Fruit fly (Drosophila melanogaster) whole organism, embryonic: ENCODE results near the gene CG6254.
A peak's percentile ranks its signal among the peaks of the same experiment; 100 is the strongest.

Experiments
- CG10366 ChIP-seq: fragments of 200-800 bp; sonication (Bioruptor generic); IDR thresholded peaks from 2 replicates; pipeline ENCODE4 v1.3.6; 2022; ENCODE audit warnings: missing biosample characterization, missing genetic modification characterization
- CG10431 ChIP-seq: fragments of 200-800 bp; sonication (Bioruptor generic); optimal IDR thresholded peaks from 3 replicates; lab custom pipeline; 2018; ENCODE audit warnings: missing biosample characterization, mild to moderate bottlenecking, missing genetic modification characterization
- CG10543 ChIP-seq: fragments of 200-800 bp; sonication (Bioruptor generic); optimal IDR thresholded peaks from 3 replicates; lab custom pipeline; 2017; ENCODE audit warnings: missing biosample characterization, mild to moderate bottlenecking, missing genetic modification characterization, moderate library complexity
- CG10979 ChIP-seq: fragments of 200-800 bp; sonication (Bioruptor generic); optimal IDR thresholded peaks from 2 replicates; lab custom pipeline; 2018; ENCODE audit warnings: missing biosample characterization, mild to moderate bottlenecking, missing genetic modification characterization, moderate library complexity
- CG12299 ChIP-seq: fragments of 200-800 bp; sonication (Bioruptor generic); optimal IDR thresholded peaks from 2 replicates; lab custom pipeline; 2018; ENCODE audit warnings: missing biosample characterization, mild to moderate bottlenecking, missing genetic modification characterization
- CG12391 ChIP-seq: fragments of 200-800 bp; sonication (Bioruptor generic); optimal IDR thresholded peaks from 3 replicates; lab custom pipeline; 2018; ENCODE audit warnings: missing biosample characterization, mild to moderate bottlenecking, missing genetic modification characterization, moderate library complexity
- CG13775 ChIP-seq: fragments of 200-800 bp; sonication (Bioruptor generic); optimal IDR thresholded peaks from 3 replicates; lab custom pipeline; 2017; ENCODE audit warnings: missing biosample characterization, mild to moderate bottlenecking, missing genetic modification characterization
- CG1603 ChIP-seq: fragments of 200-800 bp; sonication (Bioruptor generic); optimal IDR thresholded peaks from 2 replicates; lab custom pipeline; 2019; ENCODE audit warnings: missing biosample characterization, mild to moderate bottlenecking, missing genetic modification characterization, moderate library complexity
- CG17385 ChIP-seq: fragments of 200-800 bp; sonication (Bioruptor generic); optimal IDR thresholded peaks from 3 replicates; lab custom pipeline; 2018; ENCODE audit warnings: missing biosample characterization, mild to moderate bottlenecking, missing genetic modification characterization
- CG2202 ChIP-seq: fragments of 200-800 bp; sonication (Bioruptor generic); optimal IDR thresholded peaks from 2 replicates; lab custom pipeline; 2018; ENCODE audit warnings: missing biosample characterization, mild to moderate bottlenecking, missing genetic modification characterization
- CG2889 ChIP-seq: fragments of 200-800 bp; sonication (Bioruptor generic); IDR thresholded peaks from 3 replicates; pipeline ENCODE4 v1.3.6; 2022; ENCODE audit warnings: missing biosample characterization, missing genetic modification characterization
- CG31224 ChIP-seq: fragments of 200-800 bp; sonication (Bioruptor generic); IDR thresholded peaks from 2 replicates; pipeline ENCODE4 v1.3.6; 2022; ENCODE audit warnings: missing biosample characterization, missing genetic modification characterization
- CG33557 ChIP-seq: fragments of 200-800 bp; sonication (Bioruptor generic); optimal IDR thresholded peaks from 2 replicates; lab custom pipeline; 2019; ENCODE audit warnings: missing biosample characterization, mild to moderate bottlenecking, missing genetic modification characterization, moderate library complexity
- CG3407 ChIP-seq: fragments of 200-800 bp; sonication (Bioruptor generic); optimal IDR thresholded peaks from 2 replicates; lab custom pipeline; 2018; ENCODE audit warnings: missing biosample characterization, mild to moderate bottlenecking, missing genetic modification characterization
- CG34422 ChIP-seq: fragments of 200-800 bp; sonication (Bioruptor generic); IDR thresholded peaks from 3 replicates; pipeline ENCODE4 v1.3.6; 2022; ENCODE audit warnings: missing biosample characterization, missing genetic modification characterization
- CG3726 ChIP-seq: fragments of 200-800 bp; sonication (Bioruptor generic); IDR thresholded peaks from 3 replicates; pipeline ENCODE4, ENCODE4 v1.3.6; 2022; ENCODE audit warnings: missing biosample characterization, missing genetic modification characterization
- CG4328 ChIP-seq: fragments of 200-800 bp; sonication (Bioruptor generic); optimal IDR thresholded peaks from 3 replicates; lab custom pipeline; 2017; ENCODE audit warnings: missing biosample characterization, missing genetic modification reagents, missing genetic modification characterization
- CG43689 ChIP-seq: fragments of 200-800 bp; sonication (Bioruptor generic); IDR thresholded peaks from 2 replicates; pipeline ENCODE4 v1.3.6; 2022; ENCODE audit warnings: missing biosample characterization, missing genetic modification characterization
- CG4617 ChIP-seq: fragments of 200-800 bp; sonication (Bioruptor generic); optimal IDR thresholded peaks from 3 replicates; lab custom pipeline; 2016; ENCODE audit warnings: missing biosample characterization, missing genetic modification characterization, borderline replicate concordance
- CG8359 ChIP-seq: fragments of 200-800 bp; sonication (Bioruptor generic); optimal IDR thresholded peaks from 2 replicates; lab custom pipeline; 2017; ENCODE audit warnings: missing biosample characterization, mild to moderate bottlenecking, missing genetic modification characterization, borderline replicate concordance
- CHES-1-like ChIP-seq: fragments of 200-800 bp; sonication (Bioruptor generic); optimal IDR thresholded peaks from 2 replicates; lab custom pipeline; 2016; ENCODE audit warnings: missing biosample characterization, missing genetic modification characterization
- Chrac-16 ChIP-seq: fragments of 200-800 bp; sonication (Bioruptor generic); optimal IDR thresholded peaks from 3 replicates; lab custom pipeline; 2016; ENCODE audit warnings: missing biosample characterization, missing genetic modification characterization
- D ChIP-seq, 2 experiments: fragments of 200-800 bp in 1 of 2; fragments of >200 bp in 1 of 2; sonication (Bioruptor generic) in 1 of 2; optimal IDR thresholded peaks; 2 replicates in 1 of 2; 3 replicates in 1 of 2; lab custom pipeline; 2017; ENCODE audit warnings: mild to moderate bottlenecking in 1 of 2, missing biosample characterization in 1 of 2, missing genetic modification characterization in 1 of 2, missing genetic modification reagents in 1 of 2
- Doc3 ChIP-seq: fragments of 200-800 bp; sonication (Bioruptor generic); IDR thresholded peaks from 3 replicates; pipeline ENCODE4 v1.3.6; 2022; ENCODE audit warnings: missing biosample characterization, missing genetic modification characterization; ENCODE audit not compliant: partially characterized antibody
- Gug ChIP-seq: fragments of 200-800 bp; sonication (Bioruptor generic); IDR thresholded peaks from 4 replicates; pipeline ENCODE4 v1.3.6; 2022; ENCODE audit warnings: missing biosample characterization, missing genetic modification characterization
- Med ChIP-seq: fragments of 200-800 bp; sonication (Bioruptor generic); peaks from one replicate; lab custom pipeline; 2016; ENCODE audit warnings: missing biosample characterization, missing genetic modification characterization, mild to moderate bottlenecking, inconsistent platforms, moderate library complexity
- Oaz ChIP-seq: fragments of 200-800 bp; sonication (Bioruptor generic); IDR thresholded peaks from 2 replicates; pipeline ENCODE4 v1.3.6; 2022; ENCODE audit warnings: missing biosample characterization, missing genetic modification characterization
- Six4 ChIP-seq: fragments of 200-800 bp; sonication (Bioruptor generic); optimal IDR thresholded peaks from 2 replicates; lab custom pipeline; 2016; ENCODE audit warnings: missing biosample characterization, missing genetic modification characterization
- Sry-β ChIP-seq: fragments of 200-800 bp; sonication (Bioruptor generic); optimal IDR thresholded peaks from 2 replicates; lab custom pipeline; 2018; ENCODE audit warnings: missing biosample characterization, mild to moderate bottlenecking, missing genetic modification characterization, moderate library complexity
- Ssrp ChIP-seq: fragments of 200-800 bp; sonication (Bioruptor generic); optimal IDR thresholded peaks from 2 replicates; lab custom pipeline; 2018; ENCODE audit warnings: missing biosample characterization, mild to moderate bottlenecking, missing genetic modification characterization, moderate library complexity
- Taf1 ChIP-seq: fragments of 200-800 bp; sonication (Bioruptor generic); IDR thresholded peaks from 2 replicates; pipeline ENCODE4 v1.3.6; 2022; ENCODE audit warnings: missing biosample characterization, missing genetic modification characterization
- Xrp1 ChIP-seq: fragments of 200-800 bp; sonication (Bioruptor generic); IDR thresholded peaks from 2 replicates; pipeline ENCODE4 v1.3.6; 2022; ENCODE audit warnings: missing biosample characterization, missing genetic modification characterization
- az2 ChIP-seq: fragments of 200-800 bp; sonication (Bioruptor generic); optimal IDR thresholded peaks from 3 replicates; lab custom pipeline; 2016; ENCODE audit warnings: missing biosample characterization, missing genetic modification characterization
- bab2 ChIP-seq: fragments of 200-800 bp; sonication (Bioruptor generic); optimal IDR thresholded peaks from 2 replicates; lab custom pipeline; 2016; ENCODE audit warnings: missing biosample characterization, missing genetic modification characterization
- corto ChIP-seq: fragments of 200-800 bp; sonication (Bioruptor generic); optimal IDR thresholded peaks from 2 replicates; lab custom pipeline; 2016; ENCODE audit warnings: missing biosample characterization, mild to moderate bottlenecking, missing genetic modification characterization, moderate library complexity
- crc ChIP-seq: fragments of 200-800 bp; sonication (Bioruptor generic); optimal IDR thresholded peaks from 2 replicates; lab custom pipeline; 2016; ENCODE audit warnings: missing biosample characterization, missing genetic modification characterization
- dmrt99B ChIP-seq: fragments of 200-800 bp; sonication (Bioruptor generic); optimal IDR thresholded peaks from 2 replicates; lab custom pipeline; 2018; ENCODE audit warnings: missing biosample characterization, mild to moderate bottlenecking, missing genetic modification characterization, moderate library complexity
- esg ChIP-seq: fragments of 200-800 bp; sonication (Bioruptor generic); conservative IDR thresholded peaks from 2 replicates; pipeline ENCODE4 v1.3.6; 2022; ENCODE audit warnings: missing biosample characterization, missing genetic modification characterization
- fd96Cb ChIP-seq: fragments of 200-800 bp; sonication (Bioruptor generic); optimal IDR thresholded peaks from 2 replicates; lab custom pipeline; 2018; ENCODE audit warnings: missing biosample characterization, mild to moderate bottlenecking, missing genetic modification characterization, moderate library complexity
- gro ChIP-seq: fragments of 200-800 bp; sonication (Bioruptor generic); optimal IDR thresholded peaks from 2 replicates; lab custom pipeline; 2016; ENCODE audit warnings: missing biosample characterization, missing genetic modification characterization
- her ChIP-seq: fragments of 200-800 bp; sonication (Bioruptor generic); optimal IDR thresholded peaks from 2 replicates; lab custom pipeline; 2016; ENCODE audit warnings: missing biosample characterization, missing genetic modification characterization
- org-1 ChIP-seq: fragments of 200-800 bp; sonication (Bioruptor generic); optimal IDR thresholded peaks from 2 replicates; lab custom pipeline; 2017; ENCODE audit warnings: missing biosample characterization, missing genetic modification characterization
- pho ChIP-seq: fragments of 200-800 bp; sonication (Bioruptor generic); optimal IDR thresholded peaks from 2 replicates; lab custom pipeline; 2016; ENCODE audit warnings: missing biosample characterization, missing genetic modification characterization
- pum ChIP-seq: fragments of 200-800 bp; sonication (Bioruptor generic); optimal IDR thresholded peaks from 2 replicates; lab custom pipeline; 2016; ENCODE audit warnings: missing biosample characterization, missing genetic modification characterization
- twi ChIP-seq: fragments of 200-800 bp; optimal IDR thresholded peaks from 2 replicates; lab custom pipeline; 2019; ENCODE audit warnings: missing biosample characterization, mild to moderate bottlenecking, missing genetic modification characterization, moderate library complexity
- vfl ChIP-seq: fragments of 200-800 bp; sonication (Bioruptor generic); optimal IDR thresholded peaks from 2 replicates; lab custom pipeline; 2016; ENCODE audit warnings: missing biosample characterization, missing genetic modification characterization
- zfh1 ChIP-seq: fragments of 200-800 bp; sonication (Bioruptor generic); IDR thresholded peaks from 3 replicates; pipeline ENCODE4 v1.3.6; 2022; ENCODE audit warnings: missing biosample characterization, missing genetic modification characterization

CG6254 gene

dm6 chr3R:10169124-10169766 lies 8.1 kb upstream of the CG6254 start (continued):
- TF ChIP-seq CG8359 (GFP tag; lab: Kevin White, UChicago): no peak
- no peak for TF ChIP-seq CG33557 (GFP tag; lab: Kevin White, UChicago)
- 0 out of 2 replicates have a peak, but pooled peaks have one; percentile 10 for TF ChIP-seq Xrp1
- TF ChIP-seq Sry-β (GFP tag; lab: Kevin White, UChicago): no peak
- no peak for TF ChIP-seq her (GFP tag; lab: Kevin White, UChicago)
- no peak for TF ChIP-seq CG13775 (GFP tag; lab: Kevin White, UChicago)
- TF ChIP-seq fd96Cb (tag; lab: Kevin White, UChicago): no peak
- TF ChIP-seq CG34422 (GFP tag; lab: Robert Waterston, UW): no peak
- no peak for TF ChIP-seq dmrt99B (tag; lab: Kevin White, UChicago)
- TF ChIP-seq CG10431 (GFP tag; lab: Kevin White, UChicago): no peak

- peak; percentile 26 for TF ChIP-seq az2 (GFP tag; lab: Kevin White, UChicago)
- TF ChIP-seq CG2202 (tag; lab: Kevin White, UChicago): no peak
- TF ChIP-seq gro (GFP tag; lab: Kevin White, UChicago): peak; percentile 62
- peak; percentile 16 for TF ChIP-seq CG10543
- peak; percentile 52 for TF ChIP-seq crc (GFP tag; lab: Kevin White, UChicago)
- no peak for TF ChIP-seq Six4
- peak; percentile 3 for TF ChIP-seq corto (GFP tag; lab: Kevin White, UChicago)
- no peak for TF ChIP-seq D (optimal IDR thresholded peaks at IDR 0.05; lab: Kevin White, UChicago)
- peak; percentile 10 for TF ChIP-seq D (GFP tag; optimal IDR thresholded peaks at IDR 0.05; lab: Kevin White, UChicago)
- TF ChIP-seq CG10979 (tag; lab: Kevin White, UChicago): no peak
- no peak for TF ChIP-seq bab2 (GFP tag; lab: Kevin White, UChicago)
- peak; percentile 4 for TF ChIP-seq CHES-1-like (GFP tag; lab: Kevin White, UChicago)
- TF ChIP-seq pho (GFP tag; lab: Kevin White, UChicago): peak; percentile 25
- no peak for TF ChIP-seq Oaz (GFP tag; lab: Robert Waterston, UW)
- TF ChIP-seq esg (GFP tag; lab: Robert Waterston, UW): 0 out of 2 replicates have a peak, but pooled peaks have one; percentile 36
- no peak for TF ChIP-seq CG3726 (GFP tag; lab: Robert Waterston, UW)
- peak; percentile 49 for TF ChIP-seq CG3407
- TF ChIP-seq CG10366 (GFP tag; lab: Robert Waterston, UW): peak; percentile 33
- TF ChIP-seq CG4617 (GFP tag; lab: Kevin White, UChicago): no peak
- TF ChIP-seq zfh1 (GFP tag; lab: Robert Waterston, UW): 0 out of 3 replicates have a peak, but pooled peaks have one; percentile 49
- peak; percentile 46 for TF ChIP-seq CG17385 (GFP tag; lab: Kevin White, UChicago)
- TF ChIP-seq Doc3 (GFP tag; lab: Robert Waterston, UW): no peak
- no peak for TF ChIP-seq twi (tag; lab: Kevin White, UChicago)
- TF ChIP-seq CG12299 (tag; lab: Kevin White, UChicago): peak; percentile 32
- TF ChIP-seq fd96Cb (tag; lab: Kevin White, UChicago): no peak
- peak; percentile 18 for TF ChIP-seq Ssrp (tag; lab: Kevin White, UChicago)
- TF ChIP-seq Chrac-16 (GFP tag; lab: Kevin White, UChicago): peak; percentile 4
- TF ChIP-seq CG4328 (GFP tag; lab: Kevin White, UChicago): no peak
- TF ChIP-seq Gug: no peak
- peak; percentile 39 for TF ChIP-seq CG12391 (tag; lab: Kevin White, UChicago)
- no peak for TF ChIP-seq pum (GFP tag; lab: Kevin White, UChicago)
- TF ChIP-seq vfl (GFP tag; lab: Kevin White, UChicago): no peak
- peak; percentile 68 for TF ChIP-seq CG1603
- TF ChIP-seq Med (GFP tag; lab: Kevin White, UChicago): peak; percentile 92
- TF ChIP-seq Taf1: no peak
- TF ChIP-seq CG2889 (GFP tag; lab: Robert Waterston, UW): peak; percentile 25; the same call in 1 of the 3 replicates
- TF ChIP-seq CG31224: peak; percentile 44; the same call in 1 of the 2 replicates
- no peak for TF ChIP-seq CG43689 (GFP tag; lab: Robert Waterston, UW)
- peak; percentile 5 for TF ChIP-seq org-1 (GFP tag; lab: Kevin White, UChicago)
Observed at dm6 chr3R:10168483-10169064, 7.4 kb upstream of the CG6254 start.
